Fruit fly (Drosophila melanogaster): ENCODE results near the gene CG15545.

- TF ChIP-seq Optix (GFP tag; IDR thresholded peaks at IDR 0.05), result no peak
- no peak for TF ChIP-seq Adf1 (GFP tag; IDR thresholded peaks at IDR 0.05)
- TF ChIP-seq CG15479 (GFP tag; optimal IDR thresholded peaks at IDR 0.05), result no peak
- no peak for TF ChIP-seq hb (GFP tag; IDR thresholded peaks at IDR 0.05; ENCODE audit: partially characterized antibody)
- no peak for TF ChIP-seq CG8478 (optimal IDR thresholded peaks at IDR 0.05)
- TF ChIP-seq Hr3 (GFP tag; optimal IDR thresholded peaks at IDR 0.05), result no peak
- TF ChIP-seq CG17829 (tag; optimal IDR thresholded peaks at IDR 0.05), result no peak
- TF ChIP-seq CG12659 (GFP tag; optimal IDR thresholded peaks at IDR 0.05), result no peak
- TF ChIP-seq YL-1 (GFP tag; optimal IDR thresholded peaks at IDR 0.05), result no peak
- TF ChIP-seq Hr78 (GFP tag; optimal IDR thresholded peaks at IDR 0.05), result no peak
Measured at dm6 chr3R:30872301-30873044, at the start of gene CG15545.
